Worm (Caenorhabditis elegans): ENCODE results near the gene C09G5.14.
A peak's percentile ranks its signal among the peaks of the same experiment; 100 is the strongest.

The C09G5.14 gene

ce11 chrII:10706038-10706437, 16.9 kb downstream of the C09G5.14 start (continued):
- TF ChIP-seq hlh-30 (tag; optimal IDR thresholded peaks at IDR 0.05; ENCODE audit: insufficient read depth) (no peak), vab-7 (GFP tag; IDR thresholded peaks at IDR 0.05) (no peak), dve-1 (tag; optimal IDR thresholded peaks at IDR 0.05; ENCODE audit: insufficient read depth) (peak; percentile 19)

ce11 chrII:10705347-10705996, 17.5 kb downstream of the C09G5.14 start:
- TF ChIP-seq nhr-237 (tag; optimal IDR thresholded peaks at IDR 0.05): no peak
- TF ChIP-seq lin-1 (GFP tag; IDR thresholded peaks at IDR 0.05): no peak
- no peak for TF ChIP-seq Y75B8A.6 (GFP tag; IDR thresholded peaks at IDR 0.05)
- no peak for TF ChIP-seq egl-27 (tag; optimal IDR thresholded peaks at IDR 0.05)
- TF ChIP-seq php-3 (GFP tag; IDR thresholded peaks at IDR 0.05): 0 out of 2 replicates have a peak, but pooled peaks have one; percentile 14
- peak; percentile 16 for TF ChIP-seq Y5F2A.4 (GFP tag; optimal IDR thresholded peaks at IDR 0.05)
- peak in 1 of 2 experiments; percentile 70 for TF ChIP-seq unc-62 (GFP tag; optimal IDR thresholded peaks at IDR 0.05 in 1 of 2)
- TF ChIP-seq unc-62 (tag; optimal IDR thresholded peaks at IDR 0.05): no peak
- no peak for TF ChIP-seq rbr-2 (tag; optimal IDR thresholded peaks at IDR 0.05)
- TF ChIP-seq nhr-42 (GFP tag; IDR thresholded peaks at IDR 0.05): 0 out of 2 replicates have a peak, but pooled peaks have one; percentile 49
- peak; percentile 57; the same call in 1 of the 2 replicates for TF ChIP-seq madf-9 (GFP tag; conservative IDR thresholded peaks at IDR 0.05)
- no peak for TF ChIP-seq nhr-111 (GFP tag; optimal IDR thresholded peaks at IDR 0.05)
- no peak for TF ChIP-seq unc-39 (tag; optimal IDR thresholded peaks at IDR 0.05)
- no peak for TF ChIP-seq nhr-77 (tag; optimal IDR thresholded peaks at IDR 0.05)
- no peak for TF ChIP-seq R02D3.7 (tag; optimal IDR thresholded peaks at IDR 0.05)
- no peak for TF ChIP-seq gei-8 (GFP tag; optimal IDR thresholded peaks at IDR 0.05)
- peak; percentile 97 for TF ChIP-seq set-16 (GFP tag; IDR thresholded peaks at IDR 0.05)
- no peak for TF ChIP-seq dpl-1 (GFP tag; optimal IDR thresholded peaks at IDR 0.05)
- TF ChIP-seq pha-4 (GFP tag; IDR thresholded peaks at IDR 0.05): no peak
- no peak for TF ChIP-seq pha-4 (tag; optimal IDR thresholded peaks at IDR 0.05)
- no peak for TF ChIP-seq hlh-11 (tag; optimal IDR thresholded peaks at IDR 0.05)
- no peak for TF ChIP-seq lir-3 (tag; optimal IDR thresholded peaks at IDR 0.05)
- no peak for TF ChIP-seq daf-12 (tag; optimal IDR thresholded peaks at IDR 0.05)
- no peak for TF ChIP-seq lin-13 (GFP tag; optimal IDR thresholded peaks at IDR 0.05)
- TF ChIP-seq ZK546.5 (tag; optimal IDR thresholded peaks at IDR 0.05): no peak
- peak; percentile 13; the same call in 1 of the 2 replicates for TF ChIP-seq ceh-44 (GFP tag; IDR thresholded peaks at IDR 0.05)
- peak; percentile 12 for TF ChIP-seq lin-38 (GFP tag; IDR thresholded peaks at IDR 0.05)
- no peak for TF ChIP-seq nhr-76 (tag; optimal IDR thresholded peaks at IDR 0.05)
- TF ChIP-seq snpc-1.2 (GFP tag; IDR thresholded peaks at IDR 0.05): no peak
- no peak for TF ChIP-seq duxl-1 (tag; optimal IDR thresholded peaks at IDR 0.05; ENCODE audit: poor library complexity)
- TF ChIP-seq mdl-1 (tag; optimal IDR thresholded peaks at IDR 0.05): no peak
- TF ChIP-seq ZK337.2 (GFP tag; IDR thresholded peaks at IDR 0.05): no peak
- TF ChIP-seq hmg-1.1 (GFP tag; IDR thresholded peaks at IDR 0.05): no peak
- TF ChIP-seq nhr-25 (tag; optimal IDR thresholded peaks at IDR 0.05; ENCODE audit: borderline replicate concordance, insufficient read depth): peak; percentile 65
- 0 out of 2 replicates have a peak, but pooled peaks have one; percentile 45 for TF ChIP-seq ctbp-1 (GFP tag; IDR thresholded peaks at IDR 0.05)
- TF ChIP-seq nhr-10 (tag; optimal IDR thresholded peaks at IDR 0.05): no peak
- TF ChIP-seq tra-1 (GFP tag; IDR thresholded peaks at IDR 0.05): peak; percentile 59; the same call in 1 of the 2 replicates
